Worm (Caenorhabditis elegans): ENCODE results near the gene F27E5.9.

DNA sequence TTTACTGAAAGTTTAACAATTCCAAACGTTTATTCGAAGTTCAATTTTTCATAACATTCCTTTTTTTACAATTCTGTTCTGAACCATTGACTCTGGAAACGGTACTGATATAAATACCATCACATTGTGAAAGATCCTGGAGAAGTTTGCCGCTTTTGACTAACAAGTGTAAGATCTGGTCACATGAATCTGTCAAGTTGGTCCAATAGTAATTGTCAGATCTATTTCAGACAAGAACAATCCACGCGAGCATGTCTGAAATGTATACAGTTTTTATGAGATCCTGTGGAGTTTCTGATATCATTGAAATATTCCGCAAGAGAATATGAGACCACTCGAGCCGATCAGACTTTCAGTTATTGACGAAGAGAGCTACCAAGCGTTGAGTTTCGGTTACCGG is 41.6 kb upstream of the F27E5.9 start:
- no peak for TF ChIP-seq him-1 (tag; optimal IDR thresholded peaks at IDR 0.05)
- TF ChIP-seq dao-5 (tag; optimal IDR thresholded peaks at IDR 0.05), result no peak
- TF ChIP-seq W03F9.2 (tag; optimal IDR thresholded peaks at IDR 0.05), result no peak
